Worm (Caenorhabditis elegans): Measurements from ENCODE around the gene tax-4.

Gene tax-4

DNA sequence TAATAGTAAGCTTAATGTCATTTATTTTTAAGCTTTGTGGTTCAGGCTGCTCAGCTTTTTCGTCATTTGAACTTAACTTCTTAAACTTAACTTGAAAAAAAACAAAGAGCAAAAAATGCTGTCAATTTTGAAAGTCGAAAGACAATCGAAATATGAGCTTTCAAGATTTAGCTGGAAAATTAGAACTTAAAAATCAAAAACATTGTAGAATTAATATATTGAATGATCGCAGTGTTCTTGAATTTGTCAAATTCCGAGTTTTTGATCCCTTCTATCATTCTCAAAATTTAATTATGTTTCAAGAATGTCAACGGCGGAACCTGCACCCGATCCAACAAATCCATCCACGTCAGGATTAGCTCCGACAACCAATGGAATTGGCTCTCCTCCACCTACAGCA lies at the start of gene tax-4:
TSS of gene tax-4 (plus strand) at position 301 of the 400 bp plus-strand sequence.
- TF ChIP-seq unc-62 (GFP tag; optimal IDR thresholded peaks at IDR 0.05), result no peak

DNA sequence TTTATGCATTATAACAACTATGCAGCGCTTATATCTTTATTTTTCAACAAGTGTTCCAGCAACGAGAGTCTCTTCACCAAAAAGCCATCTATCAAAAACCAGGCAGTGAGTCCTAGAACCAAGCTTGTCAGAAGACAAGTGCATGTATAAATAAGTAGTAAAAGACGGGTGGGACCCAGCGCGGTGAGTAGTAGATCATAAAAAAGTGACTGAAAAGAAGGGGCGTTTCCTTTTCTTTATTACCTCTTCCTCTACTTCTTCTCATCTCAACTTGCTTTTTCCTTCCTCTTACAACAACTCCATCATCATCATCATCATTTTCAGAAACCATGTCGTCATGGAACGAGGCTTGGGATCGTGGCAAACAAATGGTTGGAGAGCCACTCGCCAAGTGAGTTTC lies 44.8 kb upstream of the tax-4 start, which contains the start of gene eat-4:
TSS of gene eat-4 (plus strand) at position 301 of the 400 bp plus-strand sequence.
- TF ChIP-seq unc-62 (GFP tag; optimal IDR thresholded peaks at IDR 0.05), result no peak

DNA sequence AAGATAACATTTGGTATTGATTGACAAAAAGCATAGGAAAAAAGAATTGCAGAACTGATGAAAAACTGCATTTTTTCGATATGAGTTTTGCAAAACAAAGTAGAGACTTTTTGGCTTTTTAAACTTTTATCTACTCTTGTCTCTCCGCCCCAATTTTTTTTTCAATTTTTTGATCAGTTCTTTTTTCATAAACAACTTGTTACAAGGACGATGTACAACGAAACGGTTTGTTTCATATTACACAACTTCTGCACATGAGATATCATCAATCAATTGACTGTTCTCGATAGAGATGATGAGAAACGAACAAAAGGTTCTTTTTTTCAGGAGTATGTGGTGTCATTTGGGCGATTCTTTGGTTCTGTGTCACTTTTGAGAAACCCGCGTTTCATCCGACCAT lies 42.7 kb upstream of the tax-4 start, which contains the start of gene ZK512.7:
TSS of gene ZK512.7 (minus strand) at position 101 of the 400 bp plus-strand sequence.
- TF ChIP-seq unc-62 (GFP tag; optimal IDR thresholded peaks at IDR 0.05), result no peak

DNA sequence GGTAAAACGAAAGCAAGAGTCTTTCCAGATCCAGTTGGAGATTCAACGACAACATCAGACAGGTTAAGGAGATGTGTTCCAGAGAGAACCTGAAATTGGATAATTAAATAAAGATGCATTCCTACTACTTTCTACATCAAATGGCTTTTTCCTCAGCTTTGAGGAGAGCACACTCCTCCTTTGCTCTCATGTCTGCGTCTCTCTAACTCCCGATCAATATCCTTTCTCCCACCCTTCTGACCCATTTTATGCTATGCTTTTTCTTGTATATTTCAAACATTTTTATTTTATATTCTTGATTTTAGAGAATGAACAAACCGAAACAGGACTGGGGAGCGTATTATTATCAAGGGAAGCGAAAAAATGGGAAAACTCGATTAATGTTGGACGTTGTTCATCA lies 37.4 kb upstream of the tax-4 start, which contains the start of gene ZK512.11:
TSS of gene ZK512.11 (plus strand) at position 301 of the 400 bp plus-strand sequence.
- no peak for TF ChIP-seq unc-62 (GFP tag; optimal IDR thresholded peaks at IDR 0.05)

DNA sequence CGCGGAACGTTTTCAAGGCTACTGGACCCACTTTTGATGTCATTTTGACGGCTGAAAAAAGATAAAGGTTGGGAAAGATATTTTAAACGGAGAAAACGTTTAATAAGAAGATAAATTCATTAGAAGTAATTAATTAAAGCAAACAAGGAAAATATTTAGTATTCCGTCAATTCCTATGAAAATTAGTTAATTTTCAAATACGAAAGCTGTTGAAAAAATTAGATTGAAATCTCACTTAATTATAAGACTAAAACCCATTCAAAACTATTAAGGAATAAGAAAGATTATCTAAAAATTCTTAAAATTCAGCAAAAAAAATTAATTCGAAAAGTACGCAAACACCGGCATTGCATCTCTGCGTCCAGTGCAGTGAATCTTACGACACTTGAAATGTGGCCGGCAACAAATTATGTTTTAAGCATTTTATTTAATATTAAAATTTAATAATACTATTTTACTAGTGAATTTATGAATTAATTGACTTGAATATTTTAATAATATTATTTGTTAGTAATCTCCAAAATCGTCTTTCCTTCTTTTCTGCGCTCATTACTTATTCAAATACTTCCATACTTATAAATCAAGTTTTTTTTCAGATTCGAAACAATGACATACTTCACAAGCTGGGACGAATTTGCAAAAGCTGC lies 36.5 kb upstream of the tax-4 start, which contains the start of the genes ZK512.2 and ZK512.4:
TSS of gene ZK512.2 (minus strand) at position 51 of the 647 bp plus-strand sequence.
TSS of gene ZK512.4 (plus strand) at position 597 of the 647 bp plus-strand sequence.
- TF ChIP-seq unc-62 (GFP tag; optimal IDR thresholded peaks at IDR 0.05), result no peak

DNA sequence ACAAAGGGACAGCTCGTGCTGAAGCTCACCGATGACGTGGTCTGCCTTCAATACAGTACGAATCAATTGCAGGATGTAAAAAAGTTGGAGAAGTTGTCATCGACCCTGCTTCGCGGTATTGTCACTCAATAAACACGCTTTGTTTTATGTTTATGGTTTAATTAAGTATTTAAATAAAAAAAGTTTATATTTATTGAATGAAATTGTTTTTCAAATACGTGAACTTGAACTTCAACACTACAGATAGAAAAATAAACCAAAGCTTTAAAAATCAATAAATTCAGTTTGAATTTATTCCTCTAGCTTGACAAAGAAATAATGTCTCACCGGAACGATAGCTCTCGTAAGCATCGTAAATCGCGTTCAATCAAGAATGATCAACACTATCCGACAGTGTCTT lies 35.6 kb upstream of the tax-4 start, which contains the start of gene ZK512.8:
TSS of gene ZK512.8 (plus strand) at position 301 of the 400 bp plus-strand sequence.
- no peak for TF ChIP-seq unc-62 (GFP tag; optimal IDR thresholded peaks at IDR 0.05)

DNA sequence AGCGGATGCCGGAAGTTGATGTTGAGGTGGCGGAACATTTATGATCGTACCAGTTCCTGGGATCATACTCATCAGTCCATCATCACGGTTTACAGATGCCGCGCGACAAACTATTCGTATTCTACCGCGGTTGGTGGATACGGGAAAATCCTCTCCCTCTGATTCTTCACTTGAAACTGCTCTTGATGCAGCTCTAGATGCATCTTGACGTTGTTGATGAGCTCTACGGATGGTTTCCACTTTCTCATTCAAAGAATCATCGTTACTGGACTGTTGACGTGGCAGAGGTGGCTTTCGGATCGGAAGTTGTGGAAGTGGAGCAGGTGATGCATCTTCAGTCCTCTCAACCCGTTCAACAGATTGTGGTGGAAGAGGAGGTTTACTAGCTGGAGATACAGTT lies 32.2 kb upstream of the tax-4 start:
- no peak for TF ChIP-seq unc-62 (GFP tag; optimal IDR thresholded peaks at IDR 0.05)

DNA sequence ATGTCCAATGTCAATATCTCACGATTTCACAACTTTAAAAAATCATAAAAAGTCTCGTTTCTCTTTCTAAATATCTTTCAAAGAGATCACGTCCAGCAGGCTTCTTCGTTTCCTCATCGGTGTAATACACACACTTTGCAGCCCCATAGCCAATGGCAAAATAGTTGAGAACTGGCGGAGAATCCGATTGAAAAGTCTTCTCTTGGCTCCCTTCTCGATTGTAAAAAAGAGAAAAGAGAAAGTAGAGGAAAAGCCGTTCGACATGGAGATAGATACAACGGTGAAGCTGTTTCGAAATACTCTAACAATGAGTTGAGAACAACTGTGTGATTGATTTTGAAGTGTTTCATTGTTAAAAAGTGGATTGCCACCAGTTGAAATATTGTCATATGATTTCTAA lies 29.6 kb upstream of the tax-4 start:
- TF ChIP-seq unc-62 (GFP tag; optimal IDR thresholded peaks at IDR 0.05), result no peak

DNA sequence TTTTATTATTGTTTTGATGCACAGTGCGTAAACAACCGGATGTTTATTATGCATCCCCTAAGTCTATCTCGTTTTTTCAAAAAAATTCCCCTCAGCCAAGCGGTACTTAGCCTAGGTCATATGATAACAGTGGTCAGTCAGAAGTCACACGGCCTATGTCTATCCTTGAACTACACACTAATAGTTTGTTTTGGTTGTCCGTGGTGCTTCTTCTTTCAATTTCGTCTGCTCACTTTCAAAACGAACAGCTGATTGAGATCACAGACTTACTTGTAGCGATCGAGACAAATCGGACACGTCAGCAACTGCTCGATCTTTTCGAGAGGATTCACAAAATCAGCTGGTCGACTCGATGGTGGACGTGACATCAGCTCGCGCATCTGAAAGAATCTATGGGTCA lies 28.4 kb upstream of the tax-4 start:
- no peak for TF ChIP-seq unc-62 (GFP tag; optimal IDR thresholded peaks at IDR 0.05)

DNA sequence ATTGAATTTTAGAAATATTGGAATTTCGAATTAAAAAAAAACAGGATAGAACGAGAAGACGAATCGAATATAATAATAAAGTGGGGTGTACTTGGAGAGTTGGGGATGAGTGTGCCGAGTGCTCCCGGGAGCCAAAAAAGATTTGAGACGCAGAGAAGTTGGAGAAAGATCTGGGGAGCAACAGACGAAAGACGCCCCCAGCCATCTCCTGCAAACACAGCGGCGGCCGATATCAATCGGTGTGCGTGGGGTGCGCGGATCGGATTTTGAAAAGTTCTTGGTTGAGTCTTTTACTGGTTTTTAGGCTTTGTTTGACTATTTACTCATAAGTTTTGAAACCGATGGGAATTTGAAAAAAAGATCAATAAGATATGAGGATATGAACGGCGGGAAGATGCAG lies 27.5 kb upstream of the tax-4 start, which contains the start of gene nhl-1:
TSS of gene nhl-1 (minus strand) at position 101 of the 400 bp plus-strand sequence.
- TF ChIP-seq unc-62 (GFP tag; optimal IDR thresholded peaks at IDR 0.05), result no peak

DNA sequence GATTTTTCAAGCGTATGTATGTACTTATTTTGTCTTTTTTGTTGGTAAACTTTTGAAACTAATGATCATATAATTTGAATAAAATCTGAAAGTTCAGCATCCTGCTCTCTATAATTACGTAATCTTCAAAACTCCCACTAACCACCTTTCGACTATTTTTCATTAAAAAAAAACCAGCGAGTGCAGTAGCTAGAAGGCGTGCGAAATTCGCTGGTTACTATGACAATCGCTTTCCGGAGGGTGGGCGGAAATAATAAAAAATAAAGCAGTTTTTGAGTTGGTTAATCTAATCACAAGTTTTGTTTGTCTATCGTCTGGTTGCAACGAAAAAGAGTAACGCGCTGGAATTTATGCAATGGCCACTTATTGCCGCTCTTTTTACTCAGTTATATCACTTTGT lies 26.6 kb upstream of the tax-4 start, which contains the start of gene irld-34:
TSS of gene irld-34 (plus strand) at position 301 of the 400 bp plus-strand sequence.
- no peak for TF ChIP-seq unc-62 (GFP tag; optimal IDR thresholded peaks at IDR 0.05)

DNA sequence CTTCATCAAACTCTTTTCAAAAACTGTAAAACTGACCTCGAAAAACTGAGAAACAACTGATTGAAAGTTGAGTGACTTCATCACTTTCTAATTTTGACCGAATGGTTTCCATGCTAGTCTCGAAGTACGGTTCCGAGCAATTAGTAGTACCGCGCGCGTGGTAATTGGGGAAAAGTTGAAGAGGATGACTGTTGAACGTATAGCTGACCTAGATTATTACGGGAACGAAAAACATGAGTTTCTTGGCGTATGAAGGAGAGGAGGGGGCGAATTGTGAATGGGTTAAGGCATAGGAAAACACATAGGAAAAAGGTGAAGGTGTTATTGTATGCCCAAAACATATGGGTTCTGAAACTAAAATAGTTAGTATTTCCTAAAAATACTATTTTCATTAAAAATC lies 19.8 kb upstream of the tax-4 start, which contains the start of gene ptr-9:
TSS of gene ptr-9 (minus strand) at position 101 of the 400 bp plus-strand sequence.
- TF ChIP-seq unc-62 (GFP tag; optimal IDR thresholded peaks at IDR 0.05), result no peak

DNA sequence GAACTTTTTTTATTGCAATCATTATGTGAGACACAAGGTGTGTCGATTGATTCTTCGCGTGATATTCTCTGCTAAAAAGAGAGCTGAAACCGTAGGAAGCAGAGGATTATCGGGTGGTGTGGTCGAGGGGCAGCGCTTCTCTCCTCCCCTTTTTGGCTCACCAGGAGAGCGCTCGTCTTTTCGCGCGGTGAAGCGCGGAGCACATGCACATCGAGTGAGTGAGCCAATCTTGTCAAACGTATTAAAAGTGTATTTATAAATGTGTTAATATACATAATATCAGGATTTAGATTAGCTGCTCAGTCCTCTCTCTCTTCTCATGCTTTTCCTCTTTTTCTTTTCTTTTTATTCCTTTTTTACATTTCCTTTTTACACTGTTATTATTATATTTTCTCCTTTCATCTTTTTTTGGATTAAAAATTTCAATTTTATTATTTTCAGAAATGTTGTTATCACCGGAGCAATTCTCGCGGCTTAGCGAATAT lies 18.7 kb upstream of the tax-4 start, which contains the start of gene dgk-3:
TSS of gene dgk-3 (plus strand) at position 435 of the 485 bp plus-strand sequence.
- TF ChIP-seq unc-62 (GFP tag; optimal IDR thresholded peaks at IDR 0.05), result no peak

DNA sequence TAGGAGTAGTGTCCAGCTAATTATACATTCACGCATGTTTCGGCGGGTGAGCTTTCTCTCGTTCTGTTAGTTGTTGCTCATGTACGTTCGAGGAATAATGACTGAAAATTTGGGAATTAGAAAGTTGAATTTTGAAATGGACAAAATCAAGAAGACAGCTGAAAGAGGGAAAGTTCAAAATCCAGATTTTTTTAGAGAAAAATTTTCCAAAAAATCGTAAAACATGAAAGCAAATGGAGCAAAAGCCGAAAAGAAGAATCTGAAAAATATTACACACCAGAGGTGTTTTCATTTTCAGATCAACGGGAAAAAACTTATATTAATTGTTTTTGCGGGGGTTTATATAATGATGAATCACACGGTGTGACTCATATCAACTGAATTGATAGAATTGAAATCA lies 8.6 kb upstream of the tax-4 start, which contains the start of gene ina-1:
TSS of gene ina-1 (minus strand) at position 101 of the 400 bp plus-strand sequence.
- TF ChIP-seq unc-62 (GFP tag; optimal IDR thresholded peaks at IDR 0.05), result no peak

DNA sequence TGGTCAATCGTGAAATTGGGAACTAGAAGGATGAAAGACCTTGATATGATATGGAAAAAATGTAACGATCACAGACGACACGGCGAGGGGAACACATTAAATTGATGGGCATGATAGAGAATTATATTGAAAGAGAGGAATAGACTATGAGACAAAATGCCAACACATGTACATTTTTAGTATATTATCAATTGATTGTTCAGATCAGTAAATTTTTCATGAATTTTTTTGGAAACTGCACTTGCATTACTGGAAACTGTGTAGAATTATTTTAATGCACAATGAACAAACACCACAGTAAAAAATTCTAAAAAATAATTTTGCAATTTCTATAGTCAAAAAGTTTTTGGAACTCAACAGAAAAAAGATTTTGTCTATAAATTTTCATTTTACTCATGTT lies 8.1 kb upstream of the tax-4 start:
- no peak for TF ChIP-seq unc-62 (GFP tag; optimal IDR thresholded peaks at IDR 0.05)

DNA sequence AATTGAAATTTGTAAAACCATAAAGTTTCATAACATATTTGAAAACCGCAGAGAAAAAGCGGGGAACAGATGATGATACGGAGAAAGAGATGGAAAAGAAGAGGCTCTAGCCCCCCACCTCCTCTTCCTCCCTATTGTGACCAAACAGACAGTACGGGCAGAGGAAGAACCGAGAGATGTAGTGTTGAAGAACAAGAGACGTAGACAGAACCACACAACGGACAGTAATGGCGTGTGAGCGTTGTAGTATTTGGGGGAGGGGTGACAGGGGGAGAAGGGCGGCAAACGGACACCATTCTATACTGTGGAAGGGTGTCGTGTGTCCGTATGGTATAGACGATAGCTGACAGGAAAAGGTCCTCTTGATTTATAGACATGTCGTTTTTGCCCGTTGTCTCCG lies 5.3 kb upstream of the tax-4 start:
- TF ChIP-seq unc-62 (GFP tag; optimal IDR thresholded peaks at IDR 0.05), result no peak

DNA sequence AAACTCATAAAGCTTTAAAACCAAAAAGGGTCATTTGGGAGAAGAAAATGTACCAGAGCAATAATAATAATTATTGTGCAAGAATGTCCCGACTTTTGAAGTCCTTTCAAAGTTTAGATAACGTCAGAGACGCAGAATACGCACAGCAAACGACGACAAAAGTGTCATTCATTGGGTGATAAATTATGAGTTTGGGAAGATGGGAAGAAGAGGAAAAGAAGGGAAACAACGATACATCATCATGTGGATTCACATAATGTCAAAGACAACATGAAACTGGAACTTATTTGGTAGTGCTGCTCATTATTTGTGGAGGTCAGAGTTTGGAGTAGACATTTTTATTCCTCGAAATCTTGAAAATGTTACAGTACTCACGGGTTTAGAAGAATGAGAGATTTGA lies 3.5 kb upstream of the tax-4 start:
- TF ChIP-seq unc-62 (GFP tag; optimal IDR thresholded peaks at IDR 0.05), result no peak

All from whole organism, dauer.